Worm (Caenorhabditis elegans): ENCODE measurements around the gene Y105C5A.1268.

ce11 chrIV:15693268-15693667, 47.0 kb upstream of the Y105C5A.1268 start:
- TF ChIP-seq flt-1 (GFP tag; IDR thresholded peaks at IDR 0.05) (no peak), ztf-29 (GFP tag; IDR thresholded peaks at IDR 0.05) (no peak)

All from whole organism, midembryonic.